Worm (Caenorhabditis elegans) whole organism, midembryonic: ENCODE measurements around the gene C30F2.4.

ENCODE experiments used
- T22C8.4 ChIP-seq: fragments of 200-800 bp; sonication (Bioruptor generic); IDR thresholded peaks from 2 replicates; pipeline ENCODE4 v1.3.6; 2022; ENCODE audit warnings: missing genetic modification characterization, missing compliant biosample characterization
- cog-1 ChIP-seq: sonication (generic microtip); optimal IDR thresholded peaks from 2 replicates; lab custom pipeline; 2016; ENCODE audit warnings: missing genetic modification characterization, missing compliant biosample characterization
- flt-1 ChIP-seq: fragments of 200-800 bp; sonication (Bioruptor generic); IDR thresholded peaks from 2 replicates; pipeline ENCODE4 v1.3.6; 2022; ENCODE audit warnings: missing genetic modification characterization, missing compliant biosample characterization
- klf-2 ChIP-seq: fragments of 200-800 bp; sonication (Bioruptor generic); conservative IDR thresholded peaks from 2 replicates; pipeline ENCODE4 v1.3.6; 2022; ENCODE audit warnings: missing genetic modification reagents, missing genetic modification characterization, missing compliant biosample characterization
- med-1 ChIP-seq: sonication (generic microtip); optimal IDR thresholded peaks from 2 replicates; lab custom pipeline; 2017; ENCODE audit warnings: missing genetic modification characterization, mild to moderate bottlenecking, missing compliant biosample characterization, antibody characterized with exemption, missing genetic modification reagents; ENCODE audit not compliant: insufficient read depth
- ref-1 ChIP-seq: fragments of 200-800 bp; sonication (Bioruptor generic); conservative IDR thresholded peaks from 2 replicates; pipeline ENCODE4 v1.3.6; 2022; ENCODE audit warnings: missing genetic modification reagents, missing genetic modification characterization, missing compliant biosample characterization
- tab-1 ChIP-seq: fragments of 200-800 bp; sonication (Bioruptor generic); IDR thresholded peaks from 2 replicates; pipeline ENCODE4 v1.3.6; 2022; ENCODE audit warnings: missing genetic modification characterization, missing compliant biosample characterization
- ztf-23 ChIP-seq: fragments of 200-800 bp; sonication (Bioruptor generic); IDR thresholded peaks from 2 replicates; pipeline ENCODE4 v1.3.6; 2022; ENCODE audit warnings: missing genetic modification reagents, missing genetic modification characterization, missing compliant biosample characterization
- ztf-29 ChIP-seq: fragments of 200-800 bp; sonication (Bioruptor generic); IDR thresholded peaks from 2 replicates; pipeline ENCODE4 v1.3.6; 2022; ENCODE audit warnings: missing genetic modification reagents, missing genetic modification characterization, missing compliant biosample characterization

Gene C30F2.4

DNA sequence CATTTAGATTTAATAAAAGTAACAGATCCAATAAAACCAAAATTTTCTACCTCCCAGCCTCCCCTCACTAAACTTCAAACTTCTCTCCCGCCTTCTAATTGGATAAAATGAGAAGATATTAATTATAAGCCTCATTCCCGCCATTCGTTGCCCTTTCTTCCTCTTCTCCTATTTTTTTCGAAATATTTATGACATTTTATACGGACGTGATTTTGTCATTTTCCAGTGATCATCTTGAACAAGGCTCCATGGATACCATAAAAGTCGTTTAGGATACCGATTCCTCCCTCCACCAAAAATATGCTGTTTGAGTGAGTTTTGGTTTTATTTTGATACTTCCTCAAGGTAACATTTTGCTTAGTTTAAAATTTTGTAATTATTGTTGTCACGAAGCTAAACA lies 27.0 kb upstream of the C30F2.4 start, which contains the start of gene ZK1073.2:
ZK1073.2 (plus strand) TSS at position 301 of the 400 bp plus-strand sequence.
- TF ChIP-seq cog-1 (tag; lab: Kevin White, UChicago) (no peak), ref-1 (GFP tag; lab: Robert Waterston, UW) (no peak), klf-2 (GFP tag; lab: Robert Waterston, UW) (no peak), tab-1 (GFP tag; lab: Robert Waterston, UW) (no peak), T22C8.4 (GFP tag; lab: Robert Waterston, UW) (no peak), med-1 (no peak), flt-1 (no peak), ztf-23 (no peak), ztf-29 (GFP tag; lab: Robert Waterston, UW) (no peak)

DNA sequence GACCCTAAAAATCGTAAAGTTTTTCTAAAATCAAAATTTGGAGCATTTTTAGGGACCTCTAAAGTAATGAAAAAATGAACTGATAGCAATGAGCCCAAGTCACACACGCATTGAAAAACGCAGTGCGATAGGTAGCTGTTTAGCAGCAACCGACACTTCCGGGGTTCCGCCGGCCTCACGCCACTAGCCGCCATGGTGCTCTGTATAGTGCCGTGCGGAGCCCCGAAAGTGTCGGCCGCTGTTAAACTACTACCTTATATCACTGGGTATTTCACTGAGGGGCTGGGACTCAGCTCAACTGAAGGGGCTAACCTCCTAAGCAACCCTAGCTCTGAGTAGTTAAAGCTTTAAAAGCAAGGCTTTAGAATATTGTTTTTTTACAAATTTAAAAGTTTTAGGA lies 22.9 kb upstream of the C30F2.4 start:
- no peak for TF ChIP-seq flt-1
- TF ChIP-seq ztf-29 (GFP tag; lab: Robert Waterston, UW): no peak
- TF ChIP-seq cog-1 (tag; lab: Kevin White, UChicago): no peak
- TF ChIP-seq ref-1 (GFP tag; lab: Robert Waterston, UW): no peak
- TF ChIP-seq T22C8.4 (GFP tag; lab: Robert Waterston, UW): no peak
- no peak for TF ChIP-seq ztf-23
- no peak for TF ChIP-seq med-1
- no peak for TF ChIP-seq tab-1 (GFP tag; lab: Robert Waterston, UW)
- TF ChIP-seq klf-2 (GFP tag; lab: Robert Waterston, UW): no peak

DNA sequence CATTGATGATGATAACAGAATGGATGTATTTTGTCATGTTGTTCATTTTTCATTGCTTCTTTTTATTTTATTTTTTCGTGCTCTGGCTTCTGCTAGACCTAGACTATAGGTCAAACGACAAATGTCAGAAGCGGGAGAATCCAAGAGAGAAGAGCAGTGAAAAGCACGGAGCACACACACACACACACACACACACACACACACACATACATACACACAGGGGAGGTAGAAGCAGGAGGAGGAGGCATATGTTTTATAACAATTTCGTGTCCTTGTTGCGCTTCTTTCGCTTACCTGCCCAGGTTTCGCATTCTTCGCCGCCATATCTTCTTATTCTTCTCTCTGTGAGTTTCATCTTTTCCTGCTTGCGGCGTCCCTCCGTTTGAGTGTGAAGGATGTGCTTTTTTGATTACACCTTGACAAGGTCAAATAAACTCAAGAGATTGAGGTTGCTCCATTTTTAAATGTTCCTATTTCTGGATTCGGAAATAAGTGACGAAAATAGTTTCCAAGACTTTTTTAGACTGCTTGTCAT lies 21.8 kb upstream of the C30F2.4 start:
- no peak for TF ChIP-seq klf-2 (GFP tag; lab: Robert Waterston, UW)
- TF ChIP-seq ztf-29 (GFP tag; lab: Robert Waterston, UW): no peak
- TF ChIP-seq med-1: no peak
- TF ChIP-seq tab-1 (GFP tag; lab: Robert Waterston, UW): no peak
- TF ChIP-seq cog-1 (tag; lab: Kevin White, UChicago): no peak
- no peak for TF ChIP-seq ztf-23

ce11 chrX:16094370-16094769 lies 18.0 kb upstream of the C30F2.4 start, which contains the start of gene C30F2.5:
C30F2.5 (plus strand) TSS chrX:16094670.
- TF ChIP-seq ztf-23 (no peak), tab-1 (GFP tag; lab: Robert Waterston, UW) (no peak), T22C8.4 (GFP tag; lab: Robert Waterston, UW) (no peak), ref-1 (GFP tag; lab: Robert Waterston, UW) (no peak), flt-1 (no peak), klf-2 (GFP tag; lab: Robert Waterston, UW) (no peak), cog-1 (tag; lab: Kevin White, UChicago) (no peak), ztf-29 (GFP tag; lab: Robert Waterston, UW) (no peak), med-1 (no peak)

- TF ChIP-seq T22C8.4 (GFP tag; lab: Robert Waterston, UW) (no peak), cog-1 (tag; lab: Kevin White, UChicago) (no peak), ref-1 (GFP tag; lab: Robert Waterston, UW) (no peak), med-1 (no peak), klf-2 (GFP tag; lab: Robert Waterston, UW) (no peak), ztf-23 (no peak), flt-1 (no peak)
Observed at ce11 chrX:16091166-16091565, 14.8 kb upstream of the C30F2.4 start.

- no peak for TF ChIP-seq tab-1 (GFP tag; lab: Robert Waterston, UW)
- TF ChIP-seq ztf-23: no peak
- no peak for TF ChIP-seq med-1
- TF ChIP-seq ztf-29 (GFP tag; lab: Robert Waterston, UW): no peak
- TF ChIP-seq flt-1: no peak
- no peak for TF ChIP-seq T22C8.4 (GFP tag; lab: Robert Waterston, UW)
- no peak for TF ChIP-seq ref-1 (GFP tag; lab: Robert Waterston, UW)
- no peak for TF ChIP-seq klf-2 (GFP tag; lab: Robert Waterston, UW)
Observed at ce11 chrX:16087842-16088241, 11.5 kb upstream of the C30F2.4 start.

DNA sequence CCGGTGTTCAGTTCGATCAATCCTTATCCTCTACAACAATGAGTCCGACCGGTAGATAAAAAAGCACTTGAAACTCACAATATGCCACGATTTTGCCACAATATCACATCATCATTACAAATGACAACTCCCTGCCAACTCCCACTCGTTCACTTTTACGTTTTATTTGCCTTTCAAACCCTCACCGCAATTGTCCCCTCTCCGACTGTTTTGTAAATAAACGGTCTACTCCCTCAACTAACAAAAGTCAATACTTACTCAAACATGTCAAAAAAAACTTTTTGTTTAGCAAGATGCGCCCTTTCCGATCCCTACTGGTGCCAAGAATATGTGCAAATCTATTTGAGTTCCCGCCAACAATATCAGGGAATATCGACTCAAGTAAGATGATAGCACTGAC lies 8.7 kb upstream of the C30F2.4 start, which contains the start of gene C30F2.2:
C30F2.2 (minus strand) TSS at position 122 of the 400 bp plus-strand sequence.
- TF ChIP-seq T22C8.4 (GFP tag; lab: Robert Waterston, UW) (no peak), flt-1 (no peak), med-1 (no peak), cog-1 (tag; lab: Kevin White, UChicago) (no peak), ref-1 (GFP tag; lab: Robert Waterston, UW) (no peak), ztf-29 (GFP tag; lab: Robert Waterston, UW) (no peak), ztf-23 (no peak), tab-1 (GFP tag; lab: Robert Waterston, UW) (no peak), klf-2 (GFP tag; lab: Robert Waterston, UW) (no peak)

DNA sequence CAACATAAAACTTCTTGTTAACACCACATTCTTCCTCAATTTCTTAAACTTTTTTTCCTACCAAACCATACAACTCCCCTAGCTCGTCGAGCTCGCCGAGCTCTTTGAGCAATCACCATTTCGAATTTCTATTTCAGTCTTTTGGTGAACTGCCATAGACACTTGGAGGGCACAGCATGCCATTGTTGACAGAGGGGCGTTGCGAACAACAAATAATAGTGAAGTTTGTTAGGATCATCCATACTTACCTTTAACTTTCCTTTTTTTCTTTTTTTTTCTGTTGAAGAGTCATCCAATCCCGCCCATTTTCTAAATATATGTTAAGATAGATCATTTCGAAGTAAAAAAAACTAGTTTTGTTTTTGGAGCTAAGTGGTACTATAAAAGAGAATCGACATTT lies 5.7 kb upstream of the C30F2.4 start, which contains the start of gene idpp-14:
idpp-14 (plus strand) TSS at position 324 of the 400 bp plus-strand sequence.
- TF ChIP-seq tab-1 (GFP tag; lab: Robert Waterston, UW) (no peak), ref-1 (GFP tag; lab: Robert Waterston, UW) (no peak), ztf-29 (GFP tag; lab: Robert Waterston, UW) (no peak), med-1 (no peak), cog-1 (tag; lab: Kevin White, UChicago) (no peak)

DNA sequence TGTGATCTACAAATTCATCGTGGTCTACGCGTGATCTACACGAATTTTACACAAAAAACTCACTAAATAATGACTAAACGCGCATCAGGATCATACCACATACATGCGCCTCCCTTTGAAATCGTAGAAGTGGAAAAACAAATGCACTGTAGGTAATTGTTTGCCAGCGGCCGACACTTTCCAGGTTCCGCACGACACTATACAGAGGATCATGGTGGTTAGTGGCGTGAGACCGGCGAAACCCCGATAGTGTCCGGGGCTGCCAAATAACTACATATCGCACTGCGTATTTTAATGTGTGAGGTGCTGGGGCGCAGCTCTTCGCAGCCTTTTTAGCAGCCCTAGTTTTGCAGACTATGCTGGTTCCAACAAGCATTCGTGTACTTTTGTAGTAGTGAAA lies 2.3 kb upstream of the C30F2.4 start:
- no peak for TF ChIP-seq klf-2 (GFP tag; lab: Robert Waterston, UW)
- no peak for TF ChIP-seq ztf-29 (GFP tag; lab: Robert Waterston, UW)
- no peak for TF ChIP-seq ref-1 (GFP tag; lab: Robert Waterston, UW)
- TF ChIP-seq cog-1 (tag; lab: Kevin White, UChicago): no peak
- no peak for TF ChIP-seq ztf-23
- no peak for TF ChIP-seq med-1
- TF ChIP-seq T22C8.4 (GFP tag; lab: Robert Waterston, UW): no peak
- no peak for TF ChIP-seq flt-1
- no peak for TF ChIP-seq tab-1 (GFP tag; lab: Robert Waterston, UW)

ce11 chrX:16072595-16072994 lies 3.8 kb downstream of the C30F2.4 start, which contains the start of gene col-187:
col-187 (plus strand) TSS chrX:16072895.
- TF ChIP-seq ref-1 (GFP tag; lab: Robert Waterston, UW) (no peak), ztf-29 (GFP tag; lab: Robert Waterston, UW) (no peak), flt-1 (no peak), klf-2 (GFP tag; lab: Robert Waterston, UW) (no peak), ztf-23 (no peak), cog-1 (tag; lab: Kevin White, UChicago) (no peak), T22C8.4 (GFP tag; lab: Robert Waterston, UW) (no peak), med-1 (no peak), tab-1 (GFP tag; lab: Robert Waterston, UW) (no peak)
